Fruit fly (Drosophila melanogaster) whole organism, wandering third instar larva: ENCODE measurements around the gene CG14868.

Experiments used
- Abd-B ChIP-seq: fragments of >200 bp; optimal IDR thresholded peaks from 2 replicates; lab custom pipeline; 2017; ENCODE audit warnings: missing biosample characterization, missing genetic modification characterization
- CG32264 ChIP-seq: fragments of 200-800 bp; sonication (Bioruptor generic); optimal IDR thresholded peaks from 2 replicates; lab custom pipeline; 2016; ENCODE audit warnings: missing biosample characterization, missing genetic modification characterization
- CG9705 ChIP-seq: fragments of 200-800 bp; sonication (Bioruptor generic); optimal IDR thresholded peaks from 2 replicates; lab custom pipeline; 2018; ENCODE audit warnings: missing biosample characterization, mild to moderate bottlenecking, missing genetic modification characterization
- CrebA ChIP-seq: fragments of 200-800 bp; sonication (Bioruptor generic); optimal IDR thresholded peaks from 2 replicates; lab custom pipeline; 2016; ENCODE audit warnings: missing biosample characterization, mild to moderate bottlenecking, missing genetic modification characterization, borderline replicate concordance
- Dfd ChIP-seq: fragments of >200 bp; optimal IDR thresholded peaks from 2 replicates; lab custom pipeline; 2017; ENCODE audit warnings: missing biosample characterization, missing genetic modification characterization
- Dif ChIP-seq: fragments of 200-275, 200-300 bp; sonication (Bioruptor generic); optimal IDR thresholded peaks from 2 replicates; lab custom pipeline; 2018; ENCODE audit warnings: missing biosample characterization, missing genetic modification characterization; ENCODE audit not compliant: partially characterized antibody
- GATAd ChIP-seq: sonication (Bioruptor generic); optimal IDR thresholded peaks from 2 replicates; lab custom pipeline; 2016; ENCODE audit warnings: missing biosample characterization, missing genetic modification characterization
- HLH106 ChIP-seq: fragments of 200-800 bp; optimal IDR thresholded peaks from 3 replicates; lab custom pipeline; 2019; ENCODE audit warnings: missing biosample characterization, mild to moderate bottlenecking, missing genetic modification characterization, moderate library complexity
- Hnf4 ChIP-seq: fragments of 200-800 bp; sonication (Bioruptor generic); optimal IDR thresholded peaks from 2 replicates; lab custom pipeline; 2016; ENCODE audit warnings: missing biosample characterization, mild to moderate bottlenecking, missing genetic modification characterization
- Hr78 ChIP-seq: fragments of >200 bp; optimal IDR thresholded peaks from 2 replicates; lab custom pipeline; 2017; ENCODE audit warnings: missing biosample characterization, missing genetic modification characterization
- Hr83 ChIP-seq: fragments of 200-300 bp; sonication (Bioruptor generic); optimal IDR thresholded peaks from 2 replicates; lab custom pipeline; 2016; ENCODE audit warnings: missing biosample characterization, mild to moderate bottlenecking, missing genetic modification characterization, moderate library complexity; ENCODE audit not compliant: poor library complexity, severe bottlenecking
- Jra ChIP-seq: sonication (Bioruptor generic); optimal IDR thresholded peaks from 2 replicates; lab custom pipeline; 2016; ENCODE audit warnings: missing biosample characterization, missing genetic modification characterization
- Mio ChIP-seq: sonication (Bioruptor generic); optimal IDR thresholded peaks from 2 replicates; lab custom pipeline; 2016; ENCODE audit warnings: missing biosample characterization, missing genetic modification characterization
- Myc ChIP-seq: fragments of >200 bp; optimal IDR thresholded peaks from 2 replicates; lab custom pipeline; 2017
- N ChIP-seq: fragments of >200 bp; optimal IDR thresholded peaks from 2 replicates; lab custom pipeline; 2018; ENCODE audit warnings: missing biosample characterization, missing external identifiers, missing genetic modification characterization
- OdsH ChIP-seq: fragments of 200-800 bp; sonication (Bioruptor generic); optimal IDR thresholded peaks from 2 replicates; lab custom pipeline; 2016; ENCODE audit warnings: missing biosample characterization, mild to moderate bottlenecking, missing genetic modification characterization
- Rel ChIP-seq, 2 experiments: fragments of 200-800 bp; sonication (Bioruptor generic) in 1 of 2; optimal IDR thresholded peaks; 2 replicates in 1 of 2; 3 replicates in 1 of 2; lab custom pipeline; 2016 to 2019; ENCODE audit warnings: mild to moderate bottlenecking in 2 of 2, missing biosample characterization in 2 of 2, missing genetic modification characterization in 2 of 2, moderate library complexity in 1 of 2
- Sp1 ChIP-seq: fragments of 200-800 bp; sonication (Bioruptor generic); optimal IDR thresholded peaks from 3 replicates; lab custom pipeline; 2019; ENCODE audit warnings: missing biosample characterization, mild to moderate bottlenecking, missing genetic modification characterization, moderate library complexity
- Vsx2 ChIP-seq: fragments of 200-300, 225-300 bp; sonication (Bioruptor generic); optimal IDR thresholded peaks from 2 replicates; lab custom pipeline; 2018; ENCODE audit warnings: missing biosample characterization, missing genetic modification characterization; ENCODE audit not compliant: partially characterized antibody
- br ChIP-seq: fragments of 200-800 bp; sonication (Bioruptor generic); optimal IDR thresholded peaks from 2 replicates; lab custom pipeline; 2016; ENCODE audit warnings: missing biosample characterization, missing genetic modification characterization
- brk ChIP-seq: fragments of 200-800 bp; sonication (Bioruptor generic); optimal IDR thresholded peaks from 2 replicates; lab custom pipeline; 2016; ENCODE audit warnings: missing biosample characterization, mild to moderate bottlenecking, missing genetic modification characterization
- dl ChIP-seq, 2 experiments: fragments of 175-275, 200-275 bp in 1 of 2; fragments of 200-275 bp in 1 of 2; sonication (Bioruptor generic); optimal IDR thresholded peaks; lab custom pipeline; 2018; ENCODE audit warnings: mild to moderate bottlenecking in 2 of 2, missing biosample characterization in 2 of 2, missing genetic modification characterization in 2 of 2, moderate library complexity in 2 of 2; ENCODE audit not compliant: partially characterized antibody in 2 of 2, insufficient read depth in 1 of 2
- dmrt93B ChIP-seq: fragments of 200-800 bp; sonication (Bioruptor generic); optimal IDR thresholded peaks from 2 replicates; lab custom pipeline; 2018; ENCODE audit warnings: missing biosample characterization, mild to moderate bottlenecking, missing genetic modification characterization
- dsf ChIP-seq: sonication (Bioruptor generic); optimal IDR thresholded peaks from 2 replicates; lab custom pipeline; 2016; ENCODE audit warnings: missing biosample characterization, missing genetic modification characterization, borderline replicate concordance
- ey ChIP-seq: fragments of 200-800 bp; sonication (Bioruptor generic); optimal IDR thresholded peaks from 2 replicates; lab custom pipeline; 2016; ENCODE audit warnings: missing biosample characterization, missing genetic modification characterization
- foxo ChIP-seq, 2 experiments: fragments of 200-800 bp; sonication (Bioruptor generic); optimal IDR thresholded peaks; 2 replicates in 1 of 2; 3 replicates in 1 of 2; lab custom pipeline; 2016 to 2017; ENCODE audit warnings: missing biosample characterization in 2 of 2, missing genetic modification characterization in 2 of 2
- fru ChIP-seq: fragments of 200-800 bp; sonication (Bioruptor generic); optimal IDR thresholded peaks from 3 replicates; lab custom pipeline; 2016; ENCODE audit warnings: missing biosample characterization, mild to moderate bottlenecking, missing genetic modification characterization
- h ChIP-seq: fragments of 200-800 bp; sonication (Bioruptor generic); optimal IDR thresholded peaks from 3 replicates; lab custom pipeline; 2016; ENCODE audit warnings: missing biosample characterization, mild to moderate bottlenecking, missing genetic modification characterization
- jim ChIP-seq: fragments of 175-275, 200-325 bp; sonication (Bioruptor generic); optimal IDR thresholded peaks from 2 replicates; lab custom pipeline; 2016; ENCODE audit warnings: missing biosample characterization, mild to moderate bottlenecking, missing genetic modification characterization
- lola ChIP-seq: fragments of >200 bp; optimal IDR thresholded peaks from 2 replicates; lab custom pipeline; 2017; ENCODE audit warnings: missing biosample characterization, missing genetic modification characterization
- pan ChIP-seq: fragments of >200 bp; optimal IDR thresholded peaks from 2 replicates; lab custom pipeline; 2017
- psq ChIP-seq: fragments of 200-800 bp; sonication (Bioruptor generic); optimal IDR thresholded peaks from 3 replicates; lab custom pipeline; 2017; ENCODE audit warnings: missing biosample characterization, mild to moderate bottlenecking, missing genetic modification characterization, moderate library complexity
- rgr ChIP-seq: fragments of 200-800 bp; sonication (Bioruptor generic); optimal IDR thresholded peaks from 3 replicates; lab custom pipeline; 2016; ENCODE audit warnings: missing biosample characterization, mild to moderate bottlenecking, missing genetic modification characterization
- sage ChIP-seq: fragments of 200-800 bp; sonication (Bioruptor generic); optimal IDR thresholded peaks from 2 replicates; lab custom pipeline; 2016; ENCODE audit warnings: missing biosample characterization, mild to moderate bottlenecking, missing genetic modification characterization
- sv ChIP-seq: fragments of 200-800 bp; sonication (Bioruptor generic); optimal IDR thresholded peaks from 3 replicates; lab custom pipeline; 2016; ENCODE audit warnings: missing biosample characterization, missing genetic modification characterization
- tai ChIP-seq: sonication (Bioruptor generic); optimal IDR thresholded peaks from 2 replicates; lab custom pipeline; 2016; ENCODE audit warnings: missing biosample characterization, missing genetic modification characterization
- usp ChIP-seq: fragments of >200 bp; optimal IDR thresholded peaks from 2 replicates; lab custom pipeline; 2017; ENCODE audit warnings: missing biosample characterization, missing genetic modification characterization
- woc ChIP-seq: sonication (Bioruptor generic); optimal IDR thresholded peaks from 2 replicates; lab custom pipeline; 2016; ENCODE audit warnings: missing biosample characterization, mild to moderate bottlenecking, missing genetic modification characterization

Gene CG14868

DNA sequence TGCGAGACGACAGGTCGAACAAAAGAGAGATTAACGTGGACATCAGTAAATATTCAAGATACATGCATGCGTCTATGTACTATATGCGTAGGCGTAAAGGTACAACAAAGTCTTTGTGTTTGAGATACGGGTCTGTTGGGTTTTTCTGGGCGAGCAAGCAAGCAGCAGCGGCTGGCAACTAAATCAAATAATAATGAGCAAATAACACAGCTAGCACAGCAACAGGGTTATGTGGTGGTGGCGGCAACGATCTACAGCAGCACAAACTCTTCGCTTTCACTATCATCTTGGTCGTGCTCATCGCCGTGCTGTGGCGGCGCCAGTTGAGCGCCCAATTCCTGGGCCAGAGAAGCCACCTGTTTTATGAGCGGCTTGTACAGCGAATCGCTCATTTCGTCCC, 15.7 kb downstream of the CG14868 start:
- no peak for TF ChIP-seq foxo (GFP tag; optimal IDR thresholded peaks at IDR 0.05; lab: Kevin White, UChicago)
- no peak for TF ChIP-seq jim (GFP tag; lab: Kevin White, UChicago)
- TF ChIP-seq Sp1 (GFP tag; lab: Kevin White, UChicago) = no peak
- no peak for TF ChIP-seq Hnf4 (GFP tag; lab: Kevin White, UChicago)
- no peak for TF ChIP-seq CG32264
- no peak for TF ChIP-seq br (GFP tag; lab: Kevin White, UChicago)
- TF ChIP-seq brk (GFP tag; lab: Kevin White, UChicago) = no peak
- TF ChIP-seq N = no peak
- no peak for TF ChIP-seq Myc
- TF ChIP-seq Mio = no peak
- TF ChIP-seq Rel (GFP tag; optimal IDR thresholded peaks at IDR 0.05; lab: Kevin White, UChicago) = no peak
- TF ChIP-seq Rel (tag; optimal IDR thresholded peaks at IDR 0.05; lab: Kevin White, UChicago) = no peak
- TF ChIP-seq Dif (GFP tag; lab: Kevin White, UChicago) = no peak
- TF ChIP-seq Hr83 (GFP tag; lab: Kevin White, UChicago) = no peak

DNA sequence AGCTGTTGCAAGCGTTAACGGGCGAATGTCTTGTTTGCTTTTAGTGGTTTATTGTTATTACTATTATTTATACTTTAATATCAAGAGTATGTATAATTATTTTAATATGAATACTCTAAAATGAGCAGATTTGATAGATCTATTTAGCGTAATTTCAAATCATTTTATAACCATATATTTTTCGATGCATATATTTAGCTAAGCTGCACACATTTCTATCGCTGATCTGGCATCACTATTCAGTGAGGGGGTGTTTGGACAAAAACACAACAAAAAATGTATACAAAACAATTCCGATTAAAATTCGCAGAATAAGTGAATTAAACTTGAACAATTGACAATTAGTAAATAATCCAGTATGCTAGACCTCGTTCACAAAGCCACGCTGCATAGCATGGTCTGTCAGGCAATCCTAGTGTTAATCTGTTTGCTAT, 18.7 kb downstream of the CG14868 start, which contains the start of the genes Trs33 and Tmtc4:
Gene Trs33 (minus strand): TSS at position 3 of the 434 bp plus-strand sequence.
Gene Tmtc4 (plus strand): TSS at position 233 of the 434 bp plus-strand sequence.
- peak; percentile 51 for TF ChIP-seq psq
- no peak for TF ChIP-seq sage (GFP tag; lab: Kevin White, UChicago)
- peak; percentile 56 for TF ChIP-seq CG9705
- peak; percentile 29 for TF ChIP-seq Sp1 (GFP tag; lab: Kevin White, UChicago)
- TF ChIP-seq N = no peak
- no peak for TF ChIP-seq br (GFP tag; lab: Kevin White, UChicago)
- no peak for TF ChIP-seq Hnf4 (GFP tag; lab: Kevin White, UChicago)
- TF ChIP-seq dsf (GFP tag; lab: Kevin White, UChicago) = no peak
- no peak for TF ChIP-seq lola (GFP tag; lab: Kevin White, UChicago)
- peak; percentile 23 for TF ChIP-seq Hr83 (GFP tag; lab: Kevin White, UChicago)
- TF ChIP-seq CrebA (GFP tag; lab: Kevin White, UChicago) = no peak
- TF ChIP-seq brk (GFP tag; lab: Kevin White, UChicago) = no peak
- TF ChIP-seq HLH106 = peak; percentile 67
- peak in 1 of 2 experiments; percentile 66 for TF ChIP-seq foxo (GFP tag; optimal IDR thresholded peaks at IDR 0.05; lab: Kevin White, UChicago)
- peak; percentile 49 for TF ChIP-seq h
- TF ChIP-seq Dfd (GFP tag; lab: Kevin White, UChicago) = no peak
- TF ChIP-seq sv (GFP tag; lab: Kevin White, UChicago) = no peak
- no peak for TF ChIP-seq ey (GFP tag; lab: Kevin White, UChicago)
- TF ChIP-seq Abd-B (GFP tag; lab: Kevin White, UChicago) = no peak
- no peak for TF ChIP-seq dl (GFP tag; optimal IDR thresholded peaks at IDR 0.05; lab: Kevin White, UChicago; ENCODE audit: insufficient read depth in 1 of 2, partially characterized antibody in 2 of 2)
- TF ChIP-seq woc (GFP tag; lab: Kevin White, UChicago) = peak; percentile 71
- no peak for TF ChIP-seq CG32264
- no peak for TF ChIP-seq GATAd (GFP tag; lab: Kevin White, UChicago)
- no peak for TF ChIP-seq pan
- no peak for TF ChIP-seq dmrt93B (GFP tag; lab: Kevin White, UChicago)
- TF ChIP-seq Vsx2 (GFP tag; lab: Kevin White, UChicago) = no peak
- no peak for TF ChIP-seq Rel (GFP tag; optimal IDR thresholded peaks at IDR 0.05; lab: Kevin White, UChicago)
- TF ChIP-seq Rel (tag; optimal IDR thresholded peaks at IDR 0.05; lab: Kevin White, UChicago) = peak; percentile 51
- peak; percentile 70 for TF ChIP-seq rgr (GFP tag; lab: Kevin White, UChicago)
- no peak for TF ChIP-seq tai (GFP tag; lab: Kevin White, UChicago)
- TF ChIP-seq jim (GFP tag; lab: Kevin White, UChicago) = no peak
- TF ChIP-seq Hr78 = no peak
- TF ChIP-seq OdsH (GFP tag; lab: Kevin White, UChicago) = peak; percentile 11
- peak; percentile 87 for TF ChIP-seq Myc
- no peak for TF ChIP-seq usp (GFP tag; lab: Kevin White, UChicago)
- no peak for TF ChIP-seq Dif (GFP tag; lab: Kevin White, UChicago)
- no peak for TF ChIP-seq Mio
- TF ChIP-seq Jra = no peak
- TF ChIP-seq fru (GFP tag; lab: Kevin White, UChicago) = no peak
- TF ChIP-seq, all 38 proteins: peak for 12
